Fruit fly (Drosophila melanogaster) whole organism, embryonic: ENCODE measurements around the gene CG43052.
A peak's percentile ranks its signal among the peaks of the same experiment; 100 is the strongest.

Source experiments
- Abd-B ChIP-seq: fragments of 200-800 bp; sonication (Bioruptor generic); optimal IDR thresholded peaks from 2 replicates; lab custom pipeline; 2018; ENCODE audit warnings: missing biosample characterization, mild to moderate bottlenecking, missing genetic modification characterization, moderate library complexity
- BEAF-32 ChIP-seq: fragments of 200-800 bp; sonication (Bioruptor generic); optimal IDR thresholded peaks from 3 replicates; lab custom pipeline; 2017; ENCODE audit warnings: missing biosample characterization, missing genetic modification characterization, mild to moderate bottlenecking, moderate library complexity, missing genetic modification reagents
- CG10543 ChIP-seq: fragments of 200-800 bp; sonication (Bioruptor generic); optimal IDR thresholded peaks from 3 replicates; lab custom pipeline; 2017; ENCODE audit warnings: missing biosample characterization, mild to moderate bottlenecking, missing genetic modification characterization, moderate library complexity
- CG10979 ChIP-seq: fragments of 200-800 bp; sonication (Bioruptor generic); optimal IDR thresholded peaks from 2 replicates; lab custom pipeline; 2018; ENCODE audit warnings: missing biosample characterization, mild to moderate bottlenecking, missing genetic modification characterization, moderate library complexity
- CG11696 ChIP-seq: fragments of 200-800 bp; sonication (Bioruptor generic); IDR thresholded peaks from 2 replicates; pipeline ENCODE4 v1.3.6; 2022; ENCODE audit warnings: missing biosample characterization, missing genetic modification characterization
- CG13624 ChIP-seq: fragments of 200-800 bp; sonication (Bioruptor generic); optimal IDR thresholded peaks from 2 replicates; lab custom pipeline; 2016; ENCODE audit warnings: missing biosample characterization, missing genetic modification characterization
- CG17186 ChIP-seq: fragments of 200-800 bp; sonication (Bioruptor generic); optimal IDR thresholded peaks from 3 replicates; lab custom pipeline; 2017; ENCODE audit warnings: missing biosample characterization, missing genetic modification reagents, missing genetic modification characterization
- CG17829 ChIP-seq: fragments of 200-800 bp; optimal IDR thresholded peaks from 2 replicates; lab custom pipeline; 2019; ENCODE audit warnings: missing biosample characterization, mild to moderate bottlenecking, missing genetic modification characterization, moderate library complexity
- CG18599 ChIP-seq: fragments of 200-800 bp; sonication (Bioruptor generic); optimal IDR thresholded peaks from 3 replicates; lab custom pipeline; 2017; ENCODE audit warnings: missing biosample characterization, missing genetic modification characterization, mild to moderate bottlenecking, moderate library complexity, missing genetic modification reagents
- CG18619 ChIP-seq: fragments of 200-800 bp; sonication (Bioruptor generic); optimal IDR thresholded peaks from 3 replicates; lab custom pipeline; 2017; ENCODE audit warnings: missing biosample characterization, mild to moderate bottlenecking, missing genetic modification characterization
- CG2889 ChIP-seq: fragments of 200-800 bp; sonication (Bioruptor generic); IDR thresholded peaks from 3 replicates; pipeline ENCODE4 v1.3.6; 2022; ENCODE audit warnings: missing biosample characterization, missing genetic modification characterization
- CG30020 ChIP-seq: fragments of 200-800 bp; optimal IDR thresholded peaks from 2 replicates; lab custom pipeline; 2019; ENCODE audit warnings: missing biosample characterization, mild to moderate bottlenecking, missing genetic modification characterization, moderate library complexity
- CG3065 ChIP-seq: fragments of 200-800 bp; sonication (Bioruptor generic); optimal IDR thresholded peaks from 2 replicates; lab custom pipeline; 2016; ENCODE audit warnings: missing biosample characterization, missing genetic modification characterization
- CG31441 ChIP-seq: fragments of 200-800 bp; sonication (Bioruptor generic); IDR thresholded peaks from 2 replicates; pipeline ENCODE4 v1.3.6; 2022; ENCODE audit warnings: missing biosample characterization, missing genetic modification characterization
- CG33213 ChIP-seq: fragments of 200-800 bp; sonication (Bioruptor generic); optimal IDR thresholded peaks from 3 replicates; lab custom pipeline; 2016; ENCODE audit warnings: missing biosample characterization, missing genetic modification characterization
- CG4617 ChIP-seq: fragments of 200-800 bp; sonication (Bioruptor generic); optimal IDR thresholded peaks from 3 replicates; lab custom pipeline; 2016; ENCODE audit warnings: missing biosample characterization, missing genetic modification characterization, borderline replicate concordance
- CG7556 ChIP-seq: fragments of 200-800 bp; sonication (Bioruptor generic); optimal IDR thresholded peaks from 2 replicates; lab custom pipeline; 2017; ENCODE audit warnings: missing biosample characterization, mild to moderate bottlenecking, missing genetic modification characterization
- CG7786 ChIP-seq: fragments of 200-800 bp; sonication (Bioruptor generic); optimal IDR thresholded peaks from 2 replicates; lab custom pipeline; 2016; ENCODE audit warnings: missing biosample characterization, missing genetic modification characterization
- CG9727 ChIP-seq: fragments of 200-800 bp; sonication (Bioruptor generic); optimal IDR thresholded peaks from 3 replicates; lab custom pipeline; 2017; ENCODE audit warnings: missing biosample characterization, mild to moderate bottlenecking, missing genetic modification characterization
- CG9817 ChIP-seq: fragments of 200-800 bp; sonication (Bioruptor generic); optimal IDR thresholded peaks from 2 replicates; lab custom pipeline; 2018; ENCODE audit warnings: missing biosample characterization, mild to moderate bottlenecking, missing genetic modification characterization, moderate library complexity
- CHES-1-like ChIP-seq: fragments of 200-800 bp; sonication (Bioruptor generic); optimal IDR thresholded peaks from 2 replicates; lab custom pipeline; 2016; ENCODE audit warnings: missing biosample characterization, missing genetic modification characterization
- Dek ChIP-seq: fragments of 200-800 bp; sonication (Bioruptor generic); optimal IDR thresholded peaks from 3 replicates; lab custom pipeline; 2019; ENCODE audit warnings: missing biosample characterization, mild to moderate bottlenecking, missing genetic modification characterization, moderate library complexity
- Dp ChIP-seq: fragments of 200-800 bp; sonication (Bioruptor generic); optimal IDR thresholded peaks from 2 replicates; lab custom pipeline; 2018; ENCODE audit warnings: missing biosample characterization, mild to moderate bottlenecking, missing genetic modification characterization, moderate library complexity
- Ets97D ChIP-seq: fragments of 200-800 bp; sonication (Bioruptor generic); optimal IDR thresholded peaks from 3 replicates; lab custom pipeline; 2016; ENCODE audit warnings: missing biosample characterization, missing genetic modification characterization
- Fer3 ChIP-seq: fragments of 200-800 bp; sonication (Bioruptor generic); optimal IDR thresholded peaks from 2 replicates; lab custom pipeline; 2018; ENCODE audit warnings: missing biosample characterization, mild to moderate bottlenecking, missing genetic modification characterization, moderate library complexity
- HLH54F ChIP-seq: fragments of 200-800 bp; sonication (Bioruptor generic); optimal IDR thresholded peaks from 3 replicates; lab custom pipeline; 2016; ENCODE audit warnings: missing biosample characterization, missing genetic modification characterization
- Hmx ChIP-seq: fragments of 200-800 bp; sonication (Bioruptor generic); optimal IDR thresholded peaks from 2 replicates; lab custom pipeline; 2016; ENCODE audit warnings: missing biosample characterization, missing genetic modification characterization
- Hr3 ChIP-seq: fragments of 200-800 bp; sonication (Bioruptor generic); optimal IDR thresholded peaks from 3 replicates; lab custom pipeline; 2016; ENCODE audit warnings: missing biosample characterization, missing genetic modification characterization
- NC2β ChIP-seq: fragments of 200-800 bp; sonication (Bioruptor generic); optimal IDR thresholded peaks from 2 replicates; lab custom pipeline; 2016; ENCODE audit warnings: missing biosample characterization, missing genetic modification characterization
- PHDP ChIP-seq: fragments of 200-800 bp; sonication (Bioruptor generic); optimal IDR thresholded peaks from 3 replicates; lab custom pipeline; 2018; ENCODE audit warnings: missing biosample characterization, mild to moderate bottlenecking, missing genetic modification characterization, moderate library complexity
- YL-1 ChIP-seq: fragments of 200-800 bp; sonication (Bioruptor generic); optimal IDR thresholded peaks from 3 replicates; lab custom pipeline; 2017; ENCODE audit warnings: missing biosample characterization, mild to moderate bottlenecking, missing genetic modification characterization
- bcd ChIP-seq: fragments of 200-800 bp; sonication (Bioruptor generic); optimal IDR thresholded peaks from 2 replicates; lab custom pipeline; 2017; ENCODE audit warnings: missing biosample characterization, mild to moderate bottlenecking, missing genetic modification characterization
- chif ChIP-seq, 2 experiments: fragments of 200-800 bp; sonication (Bioruptor generic); optimal IDR thresholded peaks; 3 replicates each; lab custom pipeline; 2016; ENCODE audit warnings: missing biosample characterization in 2 of 2, missing genetic modification characterization in 2 of 2
- chinmo ChIP-seq: fragments of 200-800 bp; sonication (Bioruptor generic); IDR thresholded peaks from 4 replicates; pipeline ENCODE4 v1.3.6; 2022; ENCODE audit warnings: missing biosample characterization, missing genetic modification characterization; ENCODE audit not compliant: partially characterized antibody
- dati ChIP-seq: fragments of 200-800 bp; sonication (Bioruptor generic); IDR thresholded peaks from 2 replicates; pipeline ENCODE4 v1.3.6; 2022; ENCODE audit warnings: missing biosample characterization, missing genetic modification characterization
- dpn ChIP-seq, 2 experiments: fragments of 200-800 bp; sonication (Bioruptor generic); optimal IDR thresholded peaks; 3 replicates each; lab custom pipeline; 2016; ENCODE audit warnings: missing biosample characterization in 2 of 2, missing genetic modification characterization in 2 of 2
- ewg ChIP-seq: fragments of 200-800 bp; sonication (Bioruptor generic); optimal IDR thresholded peaks from 3 replicates; lab custom pipeline; 2017; ENCODE audit warnings: mild to moderate bottlenecking, missing biosample characterization, missing genetic modification reagents, missing genetic modification characterization
- p53 ChIP-seq: fragments of 200-800 bp; sonication (Bioruptor generic); optimal IDR thresholded peaks from 2 replicates; lab custom pipeline; 2016; ENCODE audit warnings: missing biosample characterization, missing genetic modification characterization
- prd ChIP-seq, 3 experiments: fragments of >200 bp in 2 of 3; fragments of 200-800 bp in 1 of 3; sonication (Bioruptor generic) in 1 of 3; optimal IDR thresholded peaks in 2 of 3; IDR thresholded peaks in 1 of 3; 2 replicates in 2 of 3; 3 replicates in 1 of 3; pipeline versions ENCODE4 v1.3.6 to Lab custom; 2017 to 2022; ENCODE audit warnings: missing biosample characterization in 1 of 3, missing genetic modification characterization in 1 of 3
- pum ChIP-seq: fragments of 200-800 bp; sonication (Bioruptor generic); optimal IDR thresholded peaks from 2 replicates; lab custom pipeline; 2016; ENCODE audit warnings: missing biosample characterization, missing genetic modification characterization
- scrt ChIP-seq: fragments of 200-800 bp; sonication (Bioruptor generic); optimal IDR thresholded peaks from 2 replicates; lab custom pipeline; 2018; ENCODE audit warnings: missing biosample characterization, mild to moderate bottlenecking, missing genetic modification characterization, moderate library complexity
- sd ChIP-seq: fragments of 200-800 bp; sonication (Bioruptor generic); optimal IDR thresholded peaks from 3 replicates; lab custom pipeline; 2018; ENCODE audit warnings: missing biosample characterization, mild to moderate bottlenecking, missing genetic modification characterization, moderate library complexity
- shn ChIP-seq: fragments of 200-800 bp; sonication (Bioruptor generic); optimal IDR thresholded peaks from 3 replicates; lab custom pipeline; 2016; ENCODE audit warnings: missing biosample characterization, missing genetic modification characterization
- sisA ChIP-seq: fragments of 200-800 bp; sonication (Bioruptor generic); IDR thresholded peaks from 2 replicates; pipeline ENCODE4 v1.3.6; 2022; ENCODE audit warnings: missing biosample characterization, missing genetic modification characterization
- sug ChIP-seq: fragments of 200-800 bp; optimal IDR thresholded peaks from 2 replicates; lab custom pipeline; 2019; ENCODE audit warnings: missing biosample characterization, mild to moderate bottlenecking, missing genetic modification characterization, moderate library complexity
- tll ChIP-seq, 2 experiments: fragments of 200-800 bp in 1 of 2; fragments of >200 bp in 1 of 2; sonication (Bioruptor generic) in 1 of 2; optimal IDR thresholded peaks; 2 replicates each; lab custom pipeline; 2017 to 2019; ENCODE audit warnings: missing biosample characterization in 2 of 2, missing genetic modification characterization in 2 of 2, mild to moderate bottlenecking in 1 of 2, moderate library complexity in 1 of 2
- ttk ChIP-seq: fragments of 200-800 bp; sonication (Bioruptor generic); IDR thresholded peaks from 2 replicates; pipeline ENCODE4 v2.1.2; 2022; ENCODE audit warnings: missing biosample characterization, missing genetic modification characterization
- vfl ChIP-seq: fragments of 200-800 bp; sonication (Bioruptor generic); optimal IDR thresholded peaks from 2 replicates; lab custom pipeline; 2016; ENCODE audit warnings: missing biosample characterization, missing genetic modification characterization

Gene CG43052

dm6 chr2L:14358780-14359462 is 7.0 kb downstream of the CG43052 start, which contains the start of gene Pgant35A (continued):
- TF ChIP-seq ewg (GFP tag; lab: Kevin White, UChicago) (peak; percentile 98), CG13624 (peak; percentile 28), CG7556 (GFP tag; lab: Kevin White, UChicago) (peak; percentile 57), prd (optimal IDR thresholded peaks at IDR 0.05; lab: Kevin White, UChicago) (no peak), prd (GFP tag; IDR thresholded peaks at IDR 0.05; lab: Robert Waterston, UW) (peak; percentile 54; the same call in 2 of the 3 replicates), CG18619 (GFP tag; lab: Kevin White, UChicago) (peak; percentile 24), BEAF-32 (GFP tag; lab: Kevin White, UChicago) (peak; percentile 32), CG7786 (GFP tag; lab: Kevin White, UChicago) (peak; percentile 50), Ets97D (GFP tag; lab: Kevin White, UChicago) (peak; percentile 8), shn (GFP tag; lab: Kevin White, UChicago) (peak; percentile 25), Dp (GFP tag; lab: Kevin White, UChicago) (peak; percentile 4), CG33213 (GFP tag; lab: Kevin White, UChicago) (no peak), Dek (tag; lab: Kevin White, UChicago) (peak; percentile 31), Abd-B (GFP tag; lab: Kevin White, UChicago) (peak; percentile 29), CG9727 (GFP tag; lab: Kevin White, UChicago) (peak; percentile 20), Hr3 (GFP tag; lab: Kevin White, UChicago) (peak; percentile 51), NC2β (no peak), bcd (GFP tag; lab: Kevin White, UChicago) (peak; percentile 44), scrt (no peak), vfl (GFP tag; lab: Kevin White, UChicago) (peak; percentile 8), dpn (GFP tag; optimal IDR thresholded peaks at IDR 0.05; lab: Kevin White, UChicago) (peak in 1 of 2 experiments; percentile 34), PHDP (tag; lab: Kevin White, UChicago) (peak; percentile 70), CG4617 (GFP tag; lab: Kevin White, UChicago) (peak; percentile 69), chinmo (GFP tag; lab: Robert Waterston, UW) (peak; percentile 61; the same call in 1 of the 4 replicates), CG30020 (tag; lab: Kevin White, UChicago) (peak; percentile 60), CG3065 (no peak), CG10543 (GFP tag; lab: Kevin White, UChicago) (peak; percentile 47), ttk (peak; percentile 8; the same call in 1 of the 2 replicates), CG9817 (tag; lab: Kevin White, UChicago) (peak; percentile 27), sisA (GFP tag; lab: Robert Waterston, UW) (no peak), HLH54F (GFP tag; lab: Kevin White, UChicago) (peak; percentile 31), CG2889 (GFP tag; lab: Robert Waterston, UW) (no peak), sd (tag; lab: Kevin White, UChicago) (peak; percentile 92), Fer3 (peak; percentile 5), tll (GFP tag; optimal IDR thresholded peaks at IDR 0.05; lab: Kevin White, UChicago) (no peak), pum (no peak), CG10979 (tag; lab: Kevin White, UChicago) (peak; percentile 19), CG17186 (GFP tag; lab: Kevin White, UChicago) (peak; percentile 49), CG31441 (GFP tag; lab: Robert Waterston, UW) (peak; percentile 65), dati (GFP tag; lab: Robert Waterston, UW) (no peak), chif (GFP tag; optimal IDR thresholded peaks at IDR 0.05; lab: Kevin White, UChicago) (peak in 1 of 2 experiments; percentile 28), p53 (GFP tag; lab: Kevin White, UChicago) (no peak), sug (tag; lab: Kevin White, UChicago) (peak; percentile 45), CG18599 (GFP tag; lab: Kevin White, UChicago) (peak; percentile 9), CG17829 (peak; percentile 56), YL-1 (peak; percentile 39), CG11696 (GFP tag; lab: Robert Waterston, UW) (no peak), Hmx (GFP tag; lab: Kevin White, UChicago) (no peak), CHES-1-like (GFP tag; lab: Kevin White, UChicago) (peak; percentile 67)
